Worm (Caenorhabditis elegans) whole organism, L3 larva: ENCODE results near the gene F47B8.5.
A peak's percentile ranks its signal among the peaks of the same experiment; 100 is the strongest.

Experiments used
- R02D3.7 ChIP-seq: fragments of 150-350 bp; optimal IDR thresholded peaks from 2 replicates; lab custom pipeline; 2014; ENCODE audit warnings: missing biosample characterization, missing genetic modification characterization
- ZK546.5 ChIP-seq: sonication (generic microtip); optimal IDR thresholded peaks from 2 replicates; lab custom pipeline; 2017; ENCODE audit warnings: missing biosample characterization, missing genetic modification characterization
- aly-2 ChIP-seq: fragments of 150-350 bp; optimal IDR thresholded peaks from 2 replicates; lab custom pipeline; 2014; ENCODE audit warnings: missing biosample characterization, missing genetic modification characterization
- ama-1 ChIP-seq: fragments of 150-350 bp; optimal IDR thresholded peaks from 2 replicates; lab custom pipeline; 2018
- ceh-16 ChIP-seq: sonication (generic microtip); optimal IDR thresholded peaks from 2 replicates; lab custom pipeline; 2017; ENCODE audit warnings: missing biosample characterization, missing genetic modification characterization
- ceh-28 ChIP-seq: fragments of 150-350 bp; optimal IDR thresholded peaks from 2 replicates; lab custom pipeline; 2014; ENCODE audit warnings: missing biosample characterization, missing genetic modification reagents, missing genetic modification characterization
- ceh-82 ChIP-seq: fragments of 150-350 bp; optimal IDR thresholded peaks from 2 replicates; lab custom pipeline; 2014; ENCODE audit warnings: missing biosample characterization, missing genetic modification characterization
- ceh-9 ChIP-seq: sonication (generic microtip); optimal IDR thresholded peaks from 2 replicates; lab custom pipeline; 2018; ENCODE audit warnings: missing biosample characterization, missing genetic modification characterization
- elt-1 ChIP-seq: fragments of 150-350 bp; optimal IDR thresholded peaks from 2 replicates; lab custom pipeline; 2014; ENCODE audit warnings: missing biosample characterization, missing genetic modification characterization
- elt-2 ChIP-seq: sonication (generic microtip); optimal IDR thresholded peaks from 2 replicates; lab custom pipeline; 2016; ENCODE audit warnings: missing genetic modification reagents, mild to moderate bottlenecking, missing genetic modification characterization, missing compliant biosample characterization
- elt-3 ChIP-seq, 3 experiments: fragments of 150-350 bp in 1 of 3; sonication (generic microtip) in 2 of 3; optimal IDR thresholded peaks; 2 replicates in 2 of 3; 4 replicates in 1 of 3; lab custom pipeline; 2014 to 2017; ENCODE audit warnings: missing biosample characterization in 3 of 3, missing genetic modification characterization in 3 of 3
- fkh-10 ChIP-seq: sonication (generic microtip); optimal IDR thresholded peaks from 2 replicates; lab custom pipeline; 2017; ENCODE audit warnings: missing biosample characterization, missing genetic modification reagents, missing genetic modification characterization
- jun-1 ChIP-seq: fragments of 150-350 bp; optimal IDR thresholded peaks from 2 replicates; lab custom pipeline; 2014; ENCODE audit warnings: missing biosample characterization, missing genetic modification reagents, missing genetic modification characterization
- lin-15B ChIP-seq: fragments of 150-350 bp; optimal IDR thresholded peaks from 2 replicates; lab custom pipeline; 2014; ENCODE audit warnings: missing biosample characterization, missing genetic modification characterization
- lin-39 ChIP-seq: fragments of 150-350 bp; optimal IDR thresholded peaks from 2 replicates; lab custom pipeline; 2018; ENCODE audit warnings: missing biosample characterization, missing genetic modification reagents, missing genetic modification characterization
- mdl-1 ChIP-seq: fragments of 150-350 bp; optimal IDR thresholded peaks from 2 replicates; lab custom pipeline; 2014; ENCODE audit warnings: missing biosample characterization, missing genetic modification characterization
- mml-1 ChIP-seq: fragments of 150-350 bp; sonication (generic microtip); optimal IDR thresholded peaks from 3 replicates; lab custom pipeline; 2014; ENCODE audit warnings: missing biosample characterization, missing genetic modification characterization
- nfya-1 ChIP-seq: sonication (generic microtip); optimal IDR thresholded peaks from 2 replicates; lab custom pipeline; 2017; ENCODE audit warnings: missing genetic modification characterization, mild to moderate bottlenecking, missing compliant biosample characterization, antibody characterized with exemption, moderate library complexity; ENCODE audit not compliant: insufficient read depth
- nhr-11 ChIP-seq: fragments of 150-350 bp; optimal IDR thresholded peaks from 2 replicates; lab custom pipeline; 2014; ENCODE audit warnings: missing biosample characterization, missing genetic modification characterization
- nhr-23 ChIP-seq: fragments of 150-350 bp; optimal IDR thresholded peaks from 2 replicates; lab custom pipeline; 2014; ENCODE audit warnings: missing biosample characterization, missing genetic modification reagents, missing genetic modification characterization
- nhr-25 ChIP-seq: sonication (generic microtip); optimal IDR thresholded peaks from 2 replicates; lab custom pipeline; 2017; ENCODE audit warnings: missing biosample characterization, missing genetic modification characterization
- nhr-28 ChIP-seq: fragments of 150-350 bp; optimal IDR thresholded peaks from 2 replicates; lab custom pipeline; 2014; ENCODE audit warnings: missing biosample characterization, missing genetic modification characterization
- nhr-43 ChIP-seq: sonication (generic microtip); optimal IDR thresholded peaks from 2 replicates; lab custom pipeline; 2016; ENCODE audit warnings: mild to moderate bottlenecking, missing genetic modification characterization, missing compliant biosample characterization; ENCODE audit not compliant: poor library complexity, severe bottlenecking
- nhr-67 ChIP-seq: fragments of 150-350 bp; optimal IDR thresholded peaks from 2 replicates; lab custom pipeline; 2014; ENCODE audit warnings: missing biosample characterization, missing genetic modification characterization
- nhr-76 ChIP-seq: fragments of 150-350 bp; sonication (generic microtip); optimal IDR thresholded peaks from 5 replicates; lab custom pipeline; 2014; ENCODE audit warnings: missing biosample characterization, missing genetic modification characterization
- nhr-77 ChIP-seq: fragments of 150-350 bp; optimal IDR thresholded peaks from 2 replicates; lab custom pipeline; 2014; ENCODE audit warnings: missing biosample characterization, missing genetic modification characterization
- pha-4 ChIP-seq: fragments of 150-350 bp; optimal IDR thresholded peaks from 2 replicates; lab custom pipeline; 2014; ENCODE audit warnings: missing biosample characterization, missing genetic modification reagents, missing genetic modification characterization
- pqm-1 ChIP-seq: fragments of 150-350 bp; optimal IDR thresholded peaks from 2 replicates; lab custom pipeline; 2017; ENCODE audit warnings: missing biosample characterization, missing genetic modification characterization, inconsistent platforms
- skn-1 ChIP-seq: fragments of 150-350 bp; optimal IDR thresholded peaks from 2 replicates; lab custom pipeline; 2014; ENCODE audit warnings: missing biosample characterization, missing genetic modification characterization
- snpc-4 ChIP-seq: fragments of 150-350 bp; optimal IDR thresholded peaks from 2 replicates; lab custom pipeline; 2014; ENCODE audit warnings: missing biosample characterization, missing genetic modification characterization
- tbx-2 ChIP-seq: sonication (generic microtip); optimal IDR thresholded peaks from 2 replicates; lab custom pipeline; 2016; ENCODE audit warnings: mild to moderate bottlenecking, missing genetic modification characterization, missing compliant biosample characterization
- unc-39 ChIP-seq: sonication (generic microtip); optimal IDR thresholded peaks from 4 replicates; lab custom pipeline; 2017; ENCODE audit warnings: missing biosample characterization, missing genetic modification characterization
- unc-62 ChIP-seq: fragments of 150-350 bp; sonication (generic microtip); optimal IDR thresholded peaks from 4 replicates; lab custom pipeline; 2014; ENCODE audit warnings: missing biosample characterization, missing genetic modification reagents, missing genetic modification characterization
- ztf-4 ChIP-seq: fragments of 150-350 bp; optimal IDR thresholded peaks from 2 replicates; lab custom pipeline; 2014; ENCODE audit warnings: missing biosample characterization, missing genetic modification characterization

Gene F47B8.5

DNA sequence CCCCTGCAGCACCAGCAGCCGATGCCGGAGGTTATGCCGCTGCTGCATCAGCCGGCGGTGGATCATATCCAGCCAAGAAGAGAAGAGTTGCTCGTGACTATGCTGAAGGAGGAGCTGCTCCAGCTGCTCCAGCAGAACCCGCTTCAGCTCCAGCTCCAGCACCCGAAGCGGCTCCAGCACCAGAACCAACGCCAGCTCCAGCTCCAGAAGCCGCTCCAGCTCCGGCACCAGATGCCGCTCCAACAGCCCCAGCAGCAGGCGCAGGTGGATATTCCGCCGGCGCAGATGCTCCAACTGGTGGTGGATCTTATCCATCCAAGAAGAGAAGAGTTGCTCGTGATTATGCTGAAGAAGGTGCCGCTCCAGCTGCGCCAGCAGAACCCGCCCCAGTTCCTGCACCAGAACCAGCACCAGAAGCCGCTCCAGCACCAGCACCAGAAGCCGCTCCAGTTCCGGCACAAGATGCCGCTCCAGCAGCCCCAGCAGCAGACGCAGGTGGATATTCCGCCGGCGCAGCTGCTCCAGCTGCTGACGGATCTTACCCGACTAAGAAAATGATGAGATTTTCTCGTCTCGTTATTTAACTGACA, 6.9 kb downstream of the F47B8.5 start:
- TF ChIP-seq pqm-1: no peak
- TF ChIP-seq nhr-43: no peak
- no peak for TF ChIP-seq nhr-28 (tag; lab: Kevin White, UChicago)
- no peak for TF ChIP-seq nhr-77 (tag; lab: Kevin White, UChicago)
- TF ChIP-seq skn-1 (tag; lab: Kevin White, UChicago): no peak
- TF ChIP-seq ztf-4 (tag; lab: Kevin White, UChicago): no peak
- TF ChIP-seq ama-1 (lab: Kevin White, UChicago): no peak
- no peak for TF ChIP-seq unc-39 (tag; lab: Kevin White, UChicago)
- no peak for TF ChIP-seq aly-2
- no peak for TF ChIP-seq ceh-28 (tag; lab: Kevin White, UChicago)
- TF ChIP-seq lin-39: no peak
- no peak for TF ChIP-seq jun-1 (tag; lab: Kevin White, UChicago)
- no peak for TF ChIP-seq ceh-16 (tag; lab: Kevin White, UChicago)
- no peak for TF ChIP-seq R02D3.7
- TF ChIP-seq nhr-76: no peak
- no peak for TF ChIP-seq ceh-9 (tag; lab: Kevin White, UChicago)
- no peak for TF ChIP-seq lin-15B
- TF ChIP-seq nhr-25 (tag; lab: Kevin White, UChicago): no peak
- TF ChIP-seq, all 47 proteins: peak for 0

ce11 chrV:14320246-14320645, 7.4 kb downstream of the F47B8.5 start, which contains the start of gene F47B8.14:
Gene F47B8.14 (plus strand): TSS chrV:14320546.
- TF ChIP-seq ceh-9 (tag; lab: Kevin White, UChicago) (no peak), pha-4 (tag; lab: Kevin White, UChicago) (no peak), tbx-2 (tag; lab: Kevin White, UChicago) (no peak), snpc-4 (no peak), skn-1 (tag; lab: Kevin White, UChicago) (no peak), elt-3 (tag; optimal IDR thresholded peaks at IDR 0.05; lab: Kevin White, UChicago) (no peak), R02D3.7 (no peak), fkh-10 (GFP tag; lab: Kevin White, UChicago) (no peak), ceh-28 (tag; lab: Kevin White, UChicago) (no peak), nhr-11 (tag; lab: Kevin White, UChicago) (no peak), nhr-23 (tag; lab: Kevin White, UChicago) (no peak), aly-2 (no peak), elt-2 (tag; lab: Kevin White, UChicago) (no peak), nhr-67 (tag; lab: Kevin White, UChicago) (no peak)
- TF ChIP-seq, all 47 proteins: peak for 0

ce11 chrV:14319101-14319781, 8.4 kb downstream of the F47B8.5 start, which contains the start of gene F47B8.13:
Gene F47B8.13 (minus strand): TSS chrV:14319731.
- no peak for TF ChIP-seq R02D3.7
- TF ChIP-seq mml-1: no peak
- no peak for TF ChIP-seq ceh-82 (tag; lab: Kevin White, UChicago)
- TF ChIP-seq jun-1 (tag; lab: Kevin White, UChicago): no peak
- no peak for TF ChIP-seq ztf-4 (tag; lab: Kevin White, UChicago)
- TF ChIP-seq, all 47 proteins: peak for 0

- TF ChIP-seq lin-15B (no peak), aly-2 (no peak), nfya-1 (tag; lab: Kevin White, UChicago) (no peak), ZK546.5 (tag; lab: Kevin White, UChicago) (no peak), mdl-1 (tag; lab: Kevin White, UChicago) (no peak), nhr-76 (no peak), unc-39 (tag; lab: Kevin White, UChicago) (no peak), nhr-28 (tag; lab: Kevin White, UChicago) (no peak)
Measured at ce11 chrV:14317621-14318020, 10.1 kb downstream of the F47B8.5 start.

DNA sequence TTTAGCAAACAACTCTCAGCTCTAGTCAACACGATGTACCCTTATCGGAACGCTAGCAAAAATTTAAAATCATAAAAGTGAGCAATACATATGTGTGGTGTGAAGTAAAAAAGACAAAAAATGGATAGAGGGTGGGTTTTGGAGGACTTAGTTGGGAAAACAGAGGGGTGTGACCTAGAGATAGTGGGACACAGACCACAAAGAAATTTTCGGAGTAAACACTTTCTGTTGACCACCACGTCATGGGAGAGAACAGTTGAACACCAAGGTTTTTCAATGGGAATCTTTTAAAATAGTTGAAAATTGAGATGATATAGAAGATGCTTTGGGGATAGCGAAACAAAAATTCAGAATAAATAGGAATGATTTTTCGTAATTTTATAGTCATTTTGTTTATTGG, 10.5 kb downstream of the F47B8.5 start:
- TF ChIP-seq unc-62: no peak
- no peak for TF ChIP-seq elt-1 (tag; lab: Kevin White, UChicago)
- peak; percentile 11 for TF ChIP-seq nfya-1 (tag; lab: Kevin White, UChicago)
- TF ChIP-seq ceh-82 (tag; lab: Kevin White, UChicago): no peak
- peak; percentile 71 for TF ChIP-seq pha-4 (tag; lab: Kevin White, UChicago)
- peak; percentile 41 for TF ChIP-seq snpc-4
- TF ChIP-seq, all 47 proteins: peak for 3
